Worm (Caenorhabditis elegans) whole organism, L3 larva: ENCODE results near the gene C40H1.3.
A peak's percentile ranks its signal among the peaks of the same experiment; 100 is the strongest.

Source experiments
- ama-1 ChIP-seq: fragments of 150-350 bp; optimal IDR thresholded peaks from 2 replicates; lab custom pipeline; 2018
- elt-2 ChIP-seq: sonication (generic microtip); optimal IDR thresholded peaks from 2 replicates; lab custom pipeline; 2016; ENCODE audit warnings: missing genetic modification reagents, mild to moderate bottlenecking, missing genetic modification characterization, missing compliant biosample characterization
- fkh-10 ChIP-seq: sonication (generic microtip); optimal IDR thresholded peaks from 2 replicates; lab custom pipeline; 2017; ENCODE audit warnings: missing biosample characterization, missing genetic modification reagents, missing genetic modification characterization
- mml-1 ChIP-seq: fragments of 150-350 bp; sonication (generic microtip); optimal IDR thresholded peaks from 3 replicates; lab custom pipeline; 2014; ENCODE audit warnings: missing biosample characterization, missing genetic modification characterization
- nhr-23 ChIP-seq: fragments of 150-350 bp; optimal IDR thresholded peaks from 2 replicates; lab custom pipeline; 2014; ENCODE audit warnings: missing biosample characterization, missing genetic modification reagents, missing genetic modification characterization
- nhr-25 ChIP-seq: sonication (generic microtip); optimal IDR thresholded peaks from 2 replicates; lab custom pipeline; 2017; ENCODE audit warnings: missing biosample characterization, missing genetic modification characterization
- tbx-2 ChIP-seq: sonication (generic microtip); optimal IDR thresholded peaks from 2 replicates; lab custom pipeline; 2016; ENCODE audit warnings: mild to moderate bottlenecking, missing genetic modification characterization, missing compliant biosample characterization
- ztf-11 ChIP-seq: fragments of 150-350 bp; optimal IDR thresholded peaks from 2 replicates; lab custom pipeline; 2014; ENCODE audit warnings: missing biosample characterization, missing genetic modification characterization

- TF ChIP-seq mml-1 (tag; lab: Kevin White, UChicago) (no peak), fkh-10 (GFP tag; lab: Kevin White, UChicago) (no peak), elt-2 (peak; percentile 70), tbx-2 (tag; lab: Kevin White, UChicago) (no peak), nhr-25 (tag; lab: Kevin White, UChicago) (no peak), ztf-11 (tag; lab: Kevin White, UChicago) (no peak), ama-1 (no peak), nhr-23 (tag; lab: Kevin White, UChicago) (no peak)
These were observed 11.6 kb downstream of the C40H1.3 start for ce11 chrIII:9317601-9318000.
